Worm (Caenorhabditis elegans) whole organism, L4 larva: ENCODE measurements around the gene daf-15.

ENCODE experiments used
- Y75B8A.6 ChIP-seq: fragments of 200-800 bp; sonication (Bioruptor generic); IDR thresholded peaks from 2 replicates; pipeline ENCODE4 v1.3.6; 2022; ENCODE audit warnings: missing genetic modification reagents, missing genetic modification characterization, missing compliant biosample characterization
- ZK546.5 ChIP-seq, 2 experiments: sonication (generic microtip); optimal IDR thresholded peaks; 2 replicates each; lab custom pipeline; 2017; ENCODE audit warnings: missing biosample characterization in 2 of 2, missing genetic modification characterization in 2 of 2

ce11 chrIV:9432327-9432726 lies 46.3 kb downstream of the daf-15 start:
- TF ChIP-seq ZK546.5 (tag; optimal IDR thresholded peaks at IDR 0.05; lab: Kevin White, UChicago) (no peak), Y75B8A.6 (GFP tag; lab: Robert Waterston, UW) (no peak)
